Worm (Caenorhabditis elegans): ENCODE results near the gene T16G1.18.

- TF ChIP-seq ceh-24 (tag; optimal IDR thresholded peaks at IDR 0.05): no peak
- TF ChIP-seq ceh-6 (GFP tag; optimal IDR thresholded peaks at IDR 0.05): no peak
Observed at ce11 chrV:12943399-12943798, 7.7 kb upstream of the T16G1.18 start.
